Fruit fly (Drosophila melanogaster): Measurements from ENCODE around the gene Snoo.

The Snoo gene

dm6 chr2L:7957068-7957868, 26.7 kb downstream of the Snoo start (continued):
- TF ChIP-seq CG32772 (GFP tag; IDR thresholded peaks at IDR 0.05) (peak; percentile 29; the same call in 1 of the 2 replicates), Gug (GFP tag; IDR thresholded peaks at IDR 0.05) (0 out of 4 replicates have a peak, but pooled peaks have one; percentile 4), CG7839 (tag; optimal IDR thresholded peaks at IDR 0.05) (peak; percentile 70), CG9932 (GFP tag; IDR thresholded peaks at IDR 0.05) (peak; percentile 47; the same call in 1 of the 2 replicates), HLHmδ (GFP tag; optimal IDR thresholded peaks at IDR 0.05) (no peak), Meics (GFP tag; optimal IDR thresholded peaks at IDR 0.05) (peak; percentile 59), Nf-YA (GFP tag; IDR thresholded peaks at IDR 0.05) (peak; percentile 48; the same call in 1 of the 2 replicates), CG18262 (tag; optimal IDR thresholded peaks at IDR 0.05) (peak; percentile 61), CG9437 (GFP tag; optimal IDR thresholded peaks at IDR 0.05) (peak; percentile 66), lola (GFP tag; optimal IDR thresholded peaks at IDR 0.05) (no peak), CG12659 (GFP tag; optimal IDR thresholded peaks at IDR 0.05) (peak; percentile 61), sd (tag; optimal IDR thresholded peaks at IDR 0.05) (peak; percentile 5), tin (GFP tag; optimal IDR thresholded peaks at IDR 0.05) (peak; percentile 46), Fer3 (tag; optimal IDR thresholded peaks at IDR 0.05) (no peak), Bdp1 (GFP tag; optimal IDR thresholded peaks at IDR 0.05) (peak; percentile 5), gce (GFP tag; IDR thresholded peaks at IDR 0.05) (no peak), kni (GFP tag; optimal IDR thresholded peaks at IDR 0.05) (no peak), otp (GFP tag; IDR thresholded peaks at IDR 0.05) (no peak), CG5180 (GFP tag; optimal IDR thresholded peaks at IDR 0.05) (peak; percentile 18), CG17385 (GFP tag; optimal IDR thresholded peaks at IDR 0.05) (peak; percentile 47), CTCF (GFP tag; optimal IDR thresholded peaks at IDR 0.05) (peak; percentile 13), esg (GFP tag; conservative IDR thresholded peaks at IDR 0.05) (peak; percentile 76), exex (tag; optimal IDR thresholded peaks at IDR 0.05) (no peak), Ada2b (GFP tag; IDR thresholded peaks at IDR 0.05) (0 out of 2 replicates have a peak, but pooled peaks have one; percentile 32), CG15269 (tag; optimal IDR thresholded peaks at IDR 0.05) (peak; percentile 63), chif (GFP tag; optimal IDR thresholded peaks at IDR 0.05) (peak in 1 of 2 experiments; percentile 11), dmrt99B (tag; optimal IDR thresholded peaks at IDR 0.05) (peak; percentile 79), CG42726 (GFP tag; IDR thresholded peaks at IDR 0.05; ENCODE audit: partially characterized antibody) (no peak), CG7357 (GFP tag; IDR thresholded peaks at IDR 0.05) (peak; percentile 54; the same call in 2 of the 3 replicates), CG31441 (GFP tag; IDR thresholded peaks at IDR 0.05) (peak; percentile 44; the same call in 1 of the 2 replicates), dysf (GFP tag; IDR thresholded peaks at IDR 0.05) (peak; percentile 73), Abd-B (GFP tag; optimal IDR thresholded peaks at IDR 0.05) (peak; percentile 46), Sox102F (GFP tag; optimal IDR thresholded peaks at IDR 0.05) (peak; percentile 83), H2.0 (GFP tag; IDR thresholded peaks at IDR 0.05) (peak; percentile 46; the same call in 1 of the 2 replicates), wor (GFP tag; IDR thresholded peaks at IDR 0.05) (peak; percentile 71), CG7556 (GFP tag; optimal IDR thresholded peaks at IDR 0.05) (peak; percentile 78), dimm (GFP tag; IDR thresholded peaks at IDR 0.05) (0 out of 2 replicates have a peak, but pooled peaks have one; percentile 51), danr (GFP tag; IDR thresholded peaks at IDR 0.05) (peak; percentile 67; the same call in 1 of the 2 replicates), CG4360 (GFP tag; IDR thresholded peaks at IDR 0.05) (no peak), cwo (GFP tag; optimal IDR thresholded peaks at IDR 0.05) (peak; percentile 61), Jarid2 (GFP tag; optimal IDR thresholded peaks at IDR 0.05) (peak; percentile 29), CG14014 (GFP tag; IDR thresholded peaks at IDR 0.05) (0 out of 2 replicates have a peak, but pooled peaks have one; percentile 14), Atf3 (GFP tag; optimal IDR thresholded peaks at IDR 0.05) (no peak), nau (GFP tag; optimal IDR thresholded peaks at IDR 0.05) (peak; percentile 36), HHEX (GFP tag; optimal IDR thresholded peaks at IDR 0.05) (peak; percentile 30), slbo (GFP tag; IDR thresholded peaks at IDR 0.05) (peak; percentile 61), CoRest (tag; optimal IDR thresholded peaks at IDR 0.05) (peak; percentile 78), Hr3 (GFP tag; optimal IDR thresholded peaks at IDR 0.05) (peak; percentile 32)

All from whole organism, embryonic.